Worm (Caenorhabditis elegans) whole organism, L2 larva: Measurements from ENCODE around the gene tab-1.

Experiments
- C34F6.9 ChIP-seq: fragments of 150-350 bp; optimal IDR thresholded peaks from 2 replicates; lab custom pipeline; 2014; ENCODE audit warnings: missing biosample characterization, missing genetic modification characterization
- F13H6.1 ChIP-seq: sonication (generic microtip); optimal IDR thresholded peaks from 2 replicates; lab custom pipeline; 2016; ENCODE audit warnings: missing genetic modification characterization, missing compliant biosample characterization
- R02D3.7 ChIP-seq: fragments of 150-350 bp; optimal IDR thresholded peaks from 2 replicates; lab custom pipeline; 2014; ENCODE audit warnings: missing biosample characterization, missing genetic modification characterization
- Y55F3AM.14 ChIP-seq: fragments of 200-800 bp; sonication (Bioruptor generic); optimal IDR thresholded peaks from 2 replicates; lab custom pipeline; 2018; ENCODE audit warnings: mild to moderate bottlenecking, missing genetic modification characterization, missing compliant biosample characterization
- ZK546.5 ChIP-seq: sonication (generic microtip); optimal IDR thresholded peaks from 2 replicates; lab custom pipeline; 2017; ENCODE audit warnings: missing biosample characterization, missing genetic modification characterization
- alr-1 ChIP-seq: fragments of 150-350 bp; optimal IDR thresholded peaks from 2 replicates; lab custom pipeline; 2014; ENCODE audit warnings: missing biosample characterization, missing genetic modification characterization
- aly-2 ChIP-seq: fragments of 150-350 bp; optimal IDR thresholded peaks from 2 replicates; lab custom pipeline; 2014; ENCODE audit warnings: missing biosample characterization, missing genetic modification characterization
- ama-1 ChIP-seq: fragments of 150-350 bp; optimal IDR thresholded peaks from 2 replicates; lab custom pipeline; 2018; ENCODE audit warnings: inconsistent platforms
- blmp-1 ChIP-seq: sonication (generic microtip); optimal IDR thresholded peaks from 2 replicates; lab custom pipeline; 2017; ENCODE audit warnings: missing genetic modification characterization, mild to moderate bottlenecking, missing compliant biosample characterization, antibody characterized with exemption, moderate library complexity; ENCODE audit not compliant: insufficient read depth
- ceh-16 ChIP-seq: fragments of 150-350 bp; optimal IDR thresholded peaks from 2 replicates; lab custom pipeline; 2014; ENCODE audit warnings: missing biosample characterization, missing genetic modification characterization
- ceh-82 ChIP-seq: fragments of 150-350 bp; optimal IDR thresholded peaks from 2 replicates; lab custom pipeline; 2014; ENCODE audit warnings: missing biosample characterization, missing genetic modification characterization
- crh-2 ChIP-seq: sonication (generic microtip); optimal IDR thresholded peaks from 2 replicates; lab custom pipeline; 2017; ENCODE audit warnings: missing biosample characterization, missing genetic modification characterization
- dmd-4 ChIP-seq: sonication (generic microtip); optimal IDR thresholded peaks from 2 replicates; lab custom pipeline; 2017; ENCODE audit warnings: missing biosample characterization, missing genetic modification characterization
- egl-27 ChIP-seq: sonication (generic microtip); optimal IDR thresholded peaks from 3 replicates; lab custom pipeline; 2017; ENCODE audit warnings: missing biosample characterization, missing genetic modification reagents, missing genetic modification characterization
- elt-1 ChIP-seq: fragments of 150-350 bp; optimal IDR thresholded peaks from 2 replicates; lab custom pipeline; 2014; ENCODE audit warnings: missing biosample characterization, missing genetic modification characterization
- elt-3 ChIP-seq: sonication (generic microtip); optimal IDR thresholded peaks from 2 replicates; lab custom pipeline; 2017; ENCODE audit warnings: missing biosample characterization, missing genetic modification characterization
- fos-1 ChIP-seq: fragments of 150-350 bp; optimal IDR thresholded peaks from 2 replicates; lab custom pipeline; 2014; ENCODE audit warnings: missing biosample characterization, missing genetic modification characterization
- gmeb-1 ChIP-seq: fragments of 150-350 bp; optimal IDR thresholded peaks from 2 replicates; lab custom pipeline; 2014; ENCODE audit warnings: missing biosample characterization, missing genetic modification characterization
- lin-11 ChIP-seq: fragments of 150-350 bp; sonication (generic microtip); optimal IDR thresholded peaks from 2 replicates; lab custom pipeline; 2014; ENCODE audit warnings: missing biosample characterization, missing genetic modification characterization, inconsistent platforms, mixed read lengths
- lin-13 ChIP-seq: fragments of 150-350 bp; optimal IDR thresholded peaks from 2 replicates; lab custom pipeline; 2014; ENCODE audit warnings: missing biosample characterization, missing genetic modification reagents, missing genetic modification characterization
- lin-39 ChIP-seq: fragments of 150-350 bp; optimal IDR thresholded peaks from 2 replicates; lab custom pipeline; 2014; ENCODE audit warnings: missing biosample characterization, missing genetic modification reagents, missing genetic modification characterization
- lsy-2 ChIP-seq, 2 experiments: fragments of 150-350 bp in 1 of 2; sonication (generic microtip) in 1 of 2; optimal IDR thresholded peaks; 2 replicates each; lab custom pipeline; 2014 to 2017; ENCODE audit warnings: missing biosample characterization in 2 of 2, missing genetic modification characterization in 2 of 2
- mab-5 ChIP-seq: fragments of 150-350 bp; optimal IDR thresholded peaks from 2 replicates; lab custom pipeline; 2014; ENCODE audit warnings: missing biosample characterization, missing genetic modification characterization
- mbf-1 ChIP-seq: sonication (generic microtip); optimal IDR thresholded peaks from 2 replicates; lab custom pipeline; 2017; ENCODE audit warnings: missing biosample characterization, missing genetic modification characterization
- mdl-1 ChIP-seq, 2 experiments: fragments of 150-350 bp in 1 of 2; sonication (generic microtip) in 1 of 2; optimal IDR thresholded peaks; 2 replicates each; lab custom pipeline; 2017; ENCODE audit warnings: missing biosample characterization in 2 of 2, missing genetic modification characterization in 2 of 2
- nhr-10 ChIP-seq: sonication (generic microtip); optimal IDR thresholded peaks from 2 replicates; lab custom pipeline; 2017; ENCODE audit warnings: missing biosample characterization, missing genetic modification characterization
- nhr-11 ChIP-seq: fragments of 150-350 bp; optimal IDR thresholded peaks from 2 replicates; lab custom pipeline; 2014; ENCODE audit warnings: missing biosample characterization, missing genetic modification characterization
- nhr-12 ChIP-seq: fragments of 150-350 bp; optimal IDR thresholded peaks from 2 replicates; lab custom pipeline; 2014; ENCODE audit warnings: missing biosample characterization, missing genetic modification characterization
- nhr-129 ChIP-seq: fragments of 150-350 bp; optimal IDR thresholded peaks from 2 replicates; lab custom pipeline; 2014; ENCODE audit warnings: missing biosample characterization, missing genetic modification characterization
- nhr-21 ChIP-seq: fragments of 150-350 bp; optimal IDR thresholded peaks from 2 replicates; lab custom pipeline; 2014; ENCODE audit warnings: missing biosample characterization, missing genetic modification characterization
- nhr-23 ChIP-seq: fragments of 150-350 bp; optimal IDR thresholded peaks from 2 replicates; lab custom pipeline; 2014; ENCODE audit warnings: missing biosample characterization, missing genetic modification reagents, missing genetic modification characterization
- nhr-237 ChIP-seq: fragments of 150-350 bp; optimal IDR thresholded peaks from 2 replicates; lab custom pipeline; 2014; ENCODE audit warnings: missing biosample characterization, missing genetic modification characterization
- nhr-25 ChIP-seq: fragments of 150-350 bp; sonication (generic microtip); optimal IDR thresholded peaks from 3 replicates; lab custom pipeline; 2014; ENCODE audit warnings: missing biosample characterization, missing genetic modification characterization
- nhr-6 ChIP-seq: fragments of 150-350 bp; optimal IDR thresholded peaks from 2 replicates; lab custom pipeline; 2014; ENCODE audit warnings: missing biosample characterization, missing genetic modification characterization
- nhr-77 ChIP-seq: fragments of 150-350 bp; optimal IDR thresholded peaks from 2 replicates; lab custom pipeline; 2014; ENCODE audit warnings: missing biosample characterization, missing genetic modification characterization
- peb-1 ChIP-seq: fragments of 150-350 bp; optimal IDR thresholded peaks from 2 replicates; lab custom pipeline; 2014; ENCODE audit warnings: missing biosample characterization, missing genetic modification characterization
- sem-4 ChIP-seq: fragments of 150-350 bp; optimal IDR thresholded peaks from 2 replicates; lab custom pipeline; 2014; ENCODE audit warnings: missing biosample characterization, missing genetic modification reagents, missing genetic modification characterization
- skn-1 ChIP-seq: sonication (generic microtip); optimal IDR thresholded peaks from 2 replicates; lab custom pipeline; 2017; ENCODE audit warnings: missing biosample characterization, missing genetic modification characterization
- sma-3 ChIP-seq: sonication (generic microtip); optimal IDR thresholded peaks from 2 replicates; lab custom pipeline; 2016; ENCODE audit warnings: missing genetic modification reagents, missing genetic modification characterization, missing compliant biosample characterization
- sma-9 ChIP-seq, 2 experiments: fragments of 150-350 bp in 1 of 2; sonication (generic microtip) in 1 of 2; optimal IDR thresholded peaks; 2 replicates each; lab custom pipeline; 2014 to 2016; ENCODE audit warnings: missing genetic modification characterization in 2 of 2, mild to moderate bottlenecking in 1 of 2, missing biosample characterization in 1 of 2, missing compliant biosample characterization in 1 of 2, missing genetic modification reagents in 1 of 2, moderate library complexity in 1 of 2
- snpc-4 ChIP-seq: fragments of 150-350 bp; optimal IDR thresholded peaks from 2 replicates; lab custom pipeline; 2014; ENCODE audit warnings: missing biosample characterization, missing genetic modification characterization
- unc-39 ChIP-seq: fragments of 150-350 bp; optimal IDR thresholded peaks from 2 replicates; lab custom pipeline; 2014; ENCODE audit warnings: missing biosample characterization, missing genetic modification characterization
- unc-55 ChIP-seq: fragments of 150-350 bp; sonication (generic microtip); optimal IDR thresholded peaks from 3 replicates; lab custom pipeline; 2014; ENCODE audit warnings: missing biosample characterization, missing genetic modification reagents, missing genetic modification characterization
- unc-62 ChIP-seq: fragments of 150-350 bp; optimal IDR thresholded peaks from 2 replicates; lab custom pipeline; 2014; ENCODE audit warnings: missing biosample characterization, missing genetic modification reagents, missing genetic modification characterization
- zag-1 ChIP-seq: fragments of 150-350 bp; optimal IDR thresholded peaks from 2 replicates; lab custom pipeline; 2014; ENCODE audit warnings: missing biosample characterization, missing genetic modification characterization
- ztf-1 ChIP-seq: fragments of 200-800 bp; sonication (Bioruptor generic); conservative IDR thresholded peaks from 2 replicates; pipeline ENCODE4 v1.3.6; 2022; ENCODE audit warnings: missing genetic modification characterization, missing compliant biosample characterization
- ztf-11 ChIP-seq: sonication (generic microtip); optimal IDR thresholded peaks from 2 replicates; lab custom pipeline; 2017; ENCODE audit warnings: missing biosample characterization, missing genetic modification characterization
- ztf-4 ChIP-seq: fragments of 150-350 bp; optimal IDR thresholded peaks from 2 replicates; lab custom pipeline; 2014; ENCODE audit warnings: missing biosample characterization, missing genetic modification characterization

Gene tab-1

ce11 chrII:6816324-6816723, 13.2 kb downstream of the tab-1 start:
- no peak for TF ChIP-seq nhr-11 (tag; lab: Kevin White, UChicago)

DNA sequence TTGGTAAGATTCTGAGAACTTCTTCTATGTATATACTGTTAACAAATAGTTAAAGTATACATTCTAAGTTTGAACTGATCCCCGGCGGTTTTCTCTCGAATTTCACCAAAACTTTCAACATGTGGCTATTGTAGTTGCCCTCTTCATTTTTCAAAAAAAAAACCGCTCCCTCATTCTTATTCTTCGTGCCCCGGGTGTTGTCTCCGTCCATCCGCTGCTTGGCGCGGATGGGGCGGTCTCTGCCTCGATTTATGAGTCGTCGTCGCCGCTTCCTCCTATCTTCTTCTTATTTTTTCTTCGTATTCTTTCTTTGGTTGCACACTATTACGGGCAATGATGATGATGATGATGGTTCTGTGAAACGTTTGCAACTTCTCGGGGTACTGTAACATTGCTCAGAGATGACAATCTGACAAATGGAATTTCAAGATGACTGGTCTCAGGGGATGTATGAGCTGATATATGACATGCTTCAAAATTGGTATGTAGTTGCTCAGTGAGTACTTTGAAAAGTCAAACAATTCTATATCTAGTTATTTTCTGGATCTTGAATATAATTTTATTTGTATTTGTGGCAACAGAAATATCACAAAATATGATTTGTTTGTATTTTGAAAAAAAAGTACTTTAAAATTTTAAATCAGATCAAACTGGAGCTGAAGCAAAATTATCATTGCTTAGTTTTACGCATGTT, 17.3 kb downstream of the tab-1 start:
- TF ChIP-seq ZK546.5 (tag; lab: Kevin White, UChicago) (no peak), lsy-2 (tag; optimal IDR thresholded peaks at IDR 0.05; lab: Kevin White, UChicago) (peak in 1 of 2 experiments; percentile 20), ztf-4 (tag; lab: Kevin White, UChicago) (no peak), elt-3 (tag; lab: Kevin White, UChicago) (no peak), gmeb-1 (tag; lab: Kevin White, UChicago) (no peak), blmp-1 (tag; lab: Kevin White, UChicago) (no peak), mab-5 (tag; lab: Kevin White, UChicago) (peak; percentile 19), elt-1 (no peak), aly-2 (tag; lab: Kevin White, UChicago) (no peak), sma-9 (GFP tag; optimal IDR thresholded peaks at IDR 0.05; lab: Kevin White, UChicago) (peak; percentile 2), sma-9 (tag; optimal IDR thresholded peaks at IDR 0.05; lab: Kevin White, UChicago) (no peak)
- TF ChIP-seq, all 48 proteins: peak for 3

ce11 chrII:6821118-6821517, 18.0 kb downstream of the tab-1 start:
- TF ChIP-seq ceh-82 (tag; lab: Kevin White, UChicago) (no peak), lin-11 (no peak), sma-9 (GFP tag; optimal IDR thresholded peaks at IDR 0.05; lab: Kevin White, UChicago) (peak; percentile 81), sma-9 (tag; optimal IDR thresholded peaks at IDR 0.05; lab: Kevin White, UChicago) (no peak), skn-1 (tag; lab: Kevin White, UChicago) (no peak), sma-3 (GFP tag; lab: Kevin White, UChicago) (peak; percentile 67), nhr-23 (no peak), nhr-21 (tag; lab: Kevin White, UChicago) (peak; percentile 39), nhr-25 (tag; lab: Kevin White, UChicago) (peak; percentile 94), gmeb-1 (tag; lab: Kevin White, UChicago) (no peak), nhr-129 (tag; lab: Kevin White, UChicago) (no peak), ztf-11 (tag; lab: Kevin White, UChicago) (no peak), lsy-2 (tag; optimal IDR thresholded peaks at IDR 0.05; lab: Kevin White, UChicago) (peak in 1 of 2 experiments; percentile 56), unc-55 (GFP tag; lab: Kevin White, UChicago) (no peak), ama-1 (lab: Kevin White, UChicago) (no peak), nhr-11 (tag; lab: Kevin White, UChicago) (no peak), peb-1 (no peak), blmp-1 (tag; lab: Kevin White, UChicago) (peak; percentile 91), ztf-4 (tag; lab: Kevin White, UChicago) (peak; percentile 67), F13H6.1 (tag; lab: Kevin White, UChicago) (peak; percentile 31), sem-4 (tag; lab: Kevin White, UChicago) (peak; percentile 90), elt-1 (no peak), mbf-1 (tag; lab: Kevin White, UChicago) (no peak), nhr-77 (tag; lab: Kevin White, UChicago) (no peak), ceh-16 (tag; lab: Kevin White, UChicago) (peak; percentile 100), elt-3 (tag; lab: Kevin White, UChicago) (no peak), zag-1 (tag; lab: Kevin White, UChicago) (no peak), nhr-6 (tag; lab: Kevin White, UChicago) (peak; percentile 39), alr-1 (tag; lab: Kevin White, UChicago) (no peak), lin-13 (GFP tag; lab: Kevin White, UChicago) (peak; percentile 6), nhr-12 (tag; lab: Kevin White, UChicago) (no peak), Y55F3AM.14 (GFP tag; lab: Kevin White, UChicago) (no peak), ZK546.5 (tag; lab: Kevin White, UChicago) (no peak), unc-62 (GFP tag; lab: Kevin White, UChicago) (peak; percentile 77), nhr-237 (tag; lab: Kevin White, UChicago) (no peak), aly-2 (tag; lab: Kevin White, UChicago) (no peak), C34F6.9 (tag; lab: Kevin White, UChicago) (no peak), crh-2 (peak; percentile 37), ztf-1 (GFP tag; lab: Robert Waterston, UW) (no peak), dmd-4 (tag; lab: Kevin White, UChicago) (no peak), egl-27 (tag; lab: Kevin White, UChicago) (peak; percentile 62), snpc-4 (tag; lab: Kevin White, UChicago) (no peak), nhr-10 (tag; lab: Kevin White, UChicago) (no peak), lin-39 (tag; lab: Kevin White, UChicago) (no peak), unc-39 (no peak), fos-1 (peak; percentile 30), mdl-1 (tag; optimal IDR thresholded peaks at IDR 0.05; lab: Kevin White, UChicago) (no peak), R02D3.7 (tag; lab: Kevin White, UChicago) (no peak)
